Fruit fly (Drosophila melanogaster): ENCODE data around the gene CG15743.

Gene CG15743

DNA sequence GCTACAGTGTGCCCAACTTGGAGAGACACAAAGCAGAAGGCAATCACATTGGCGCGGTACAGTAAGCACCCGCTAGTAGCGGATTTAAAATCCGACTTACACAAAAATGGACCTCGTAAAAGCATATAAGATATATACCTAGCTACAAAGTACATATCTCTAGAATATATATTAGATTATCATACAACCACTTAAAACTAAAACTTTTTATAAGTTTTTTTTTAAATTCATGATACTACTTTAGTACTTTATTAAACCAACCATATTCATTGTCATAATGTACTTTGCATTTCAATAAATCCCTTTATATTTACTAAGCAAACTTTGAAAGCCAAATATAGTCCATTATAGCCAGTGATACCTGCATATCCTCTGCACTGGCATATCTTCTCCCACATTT lies 10.4 kb upstream of the CG15743 start (continued):
- no peak for TF ChIP-seq CG12236 (GFP tag; optimal IDR thresholded peaks at IDR 0.05)
- TF ChIP-seq CG30431 (GFP tag; optimal IDR thresholded peaks at IDR 0.05), result no peak
- no peak for TF ChIP-seq CG16779 (GFP tag; IDR thresholded peaks at IDR 0.05)
- TF ChIP-seq NC2α (GFP tag; optimal IDR thresholded peaks at IDR 0.05), result no peak
- no peak for TF ChIP-seq Sin3A (optimal IDR thresholded peaks at IDR 0.05)
- no peak for TF ChIP-seq sima (GFP tag; optimal IDR thresholded peaks at IDR 0.05)
- TF ChIP-seq org-1 (GFP tag; optimal IDR thresholded peaks at IDR 0.05), result peak; percentile 3
- TF ChIP-seq Max (GFP tag; optimal IDR thresholded peaks at IDR 0.05), result no peak
- no peak for TF ChIP-seq bbx (GFP tag; IDR thresholded peaks at IDR 0.05; ENCODE audit: partially characterized antibody)
- no peak for TF ChIP-seq CG4360 (GFP tag; IDR thresholded peaks at IDR 0.05)
- TF ChIP-seq CG9609 (GFP tag; optimal IDR thresholded peaks at IDR 0.05), result no peak
- peak; percentile 29 for TF ChIP-seq gsb-n (tag; optimal IDR thresholded peaks at IDR 0.05)
- TF ChIP-seq pho (GFP tag; optimal IDR thresholded peaks at IDR 0.05), result no peak
- no peak for TF ChIP-seq Dref (GFP tag; IDR thresholded peaks at IDR 0.05)
- 0 out of 2 replicates have a peak, but pooled peaks have one; percentile 35 for TF ChIP-seq CG9215 (GFP tag; IDR thresholded peaks at IDR 0.05)
- no peak for TF ChIP-seq Ravus (GFP tag; IDR thresholded peaks at IDR 0.05)
- no peak for TF ChIP-seq bab2 (GFP tag; optimal IDR thresholded peaks at IDR 0.05)
- TF ChIP-seq CG43689 (GFP tag; IDR thresholded peaks at IDR 0.05), result no peak
- no peak for TF ChIP-seq hkb (optimal IDR thresholded peaks at IDR 0.05)
- TF ChIP-seq hkb (GFP tag; IDR thresholded peaks at IDR 0.05), result peak; percentile 47; the same call in 1 of the 2 replicates
- TF ChIP-seq D19A (tag; optimal IDR thresholded peaks at IDR 0.05), result peak; percentile 35
- TF ChIP-seq zfh1 (GFP tag; IDR thresholded peaks at IDR 0.05), result no peak
- TF ChIP-seq CG3847 (GFP tag; IDR thresholded peaks at IDR 0.05), result 0 out of 2 replicates have a peak, but pooled peaks have one; percentile 37
- no peak for TF ChIP-seq crp (GFP tag; optimal IDR thresholded peaks at IDR 0.05)
- TF ChIP-seq sim (GFP tag; IDR thresholded peaks at IDR 0.05), result no peak
- no peak for TF ChIP-seq Pdp1 (GFP tag; optimal IDR thresholded peaks at IDR 0.05)
- peak; percentile 31 for TF ChIP-seq CG17385 (GFP tag; optimal IDR thresholded peaks at IDR 0.05)
- no peak; the same call in 1 of the 2 replicates for TF ChIP-seq Atf6 (GFP tag; IDR thresholded peaks at IDR 0.05)
- peak; percentile 18 for TF ChIP-seq CG6654 (GFP tag; optimal IDR thresholded peaks at IDR 0.05)
- no peak for TF ChIP-seq YL-1 (GFP tag; optimal IDR thresholded peaks at IDR 0.05)
- no peak for TF ChIP-seq Dip3 (GFP tag; optimal IDR thresholded peaks at IDR 0.05)
- TF ChIP-seq grau (tag; optimal IDR thresholded peaks at IDR 0.05), result peak; percentile 91
- TF ChIP-seq CHES-1-like (GFP tag; optimal IDR thresholded peaks at IDR 0.05), result no peak
- TF ChIP-seq ham (GFP tag; IDR thresholded peaks at IDR 0.05), result no peak
- no peak for TF ChIP-seq ftz-f1 (GFP tag; optimal IDR thresholded peaks at IDR 0.05)
- TF ChIP-seq CG14710 (tag; optimal IDR thresholded peaks at IDR 0.05), result peak; percentile 50
- TF ChIP-seq CG5245 (GFP tag; optimal IDR thresholded peaks at IDR 0.05), result peak; percentile 17
- no peak for TF ChIP-seq kah (GFP tag; optimal IDR thresholded peaks at IDR 0.05)
- TF ChIP-seq D (optimal IDR thresholded peaks at IDR 0.05), result no peak
- peak; percentile 52 for TF ChIP-seq D (GFP tag; optimal IDR thresholded peaks at IDR 0.05)
- peak in 1 of 2 experiments; percentile 46 for TF ChIP-seq dpn (GFP tag; optimal IDR thresholded peaks at IDR 0.05)
- peak; percentile 37 for TF ChIP-seq CG3407 (GFP tag; optimal IDR thresholded peaks at IDR 0.05)
- no peak for TF ChIP-seq ttk (GFP tag; IDR thresholded peaks at IDR 0.05)
- no peak for TF ChIP-seq wdn (GFP tag; IDR thresholded peaks at IDR 0.05)
- no peak for TF ChIP-seq CG4328 (GFP tag; optimal IDR thresholded peaks at IDR 0.05)
- no peak for TF ChIP-seq CG11696 (GFP tag; IDR thresholded peaks at IDR 0.05)
- TF ChIP-seq CG12391 (tag; optimal IDR thresholded peaks at IDR 0.05), result peak; percentile 58
- TF ChIP-seq toy (GFP tag; IDR thresholded peaks at IDR 0.05), result no peak
- no peak for TF ChIP-seq abd-A (tag; optimal IDR thresholded peaks at IDR 0.05)
- TF ChIP-seq CG3838 (GFP tag; optimal IDR thresholded peaks at IDR 0.05), result no peak
- peak; percentile 19 for TF ChIP-seq run (tag; optimal IDR thresholded peaks at IDR 0.05)
- TF ChIP-seq gcm2 (GFP tag; optimal IDR thresholded peaks at IDR 0.05), result no peak
- peak; percentile 22 for TF ChIP-seq ATbp (GFP tag; optimal IDR thresholded peaks at IDR 0.05)

Measured in whole organism, embryonic.